Worm (Caenorhabditis elegans) whole organism, L1 larva: ENCODE measurements around the gene Y48C3A.20.

Experiments
- alr-1 ChIP-seq: fragments of 200-800 bp; sonication (Bioruptor generic); optimal IDR thresholded peaks from 2 replicates; lab custom pipeline; 2018; ENCODE audit warnings: borderline replicate concordance, mild to moderate bottlenecking, missing genetic modification characterization, missing compliant biosample characterization
- blmp-1 ChIP-seq: fragments of 150-350 bp; optimal IDR thresholded peaks from 2 replicates; lab custom pipeline; 2014; ENCODE audit warnings: missing biosample characterization, missing genetic modification characterization
- fos-1 ChIP-seq: fragments of 150-350 bp; optimal IDR thresholded peaks from 2 replicates; lab custom pipeline; 2014; ENCODE audit warnings: missing biosample characterization, missing genetic modification characterization
- jun-1 ChIP-seq: fragments of 150-350 bp; optimal IDR thresholded peaks from 2 replicates; lab custom pipeline; 2014; ENCODE audit warnings: missing biosample characterization, missing genetic modification reagents, missing genetic modification characterization
- nhr-12 ChIP-seq: sonication (generic microtip); optimal IDR thresholded peaks from 2 replicates; lab custom pipeline; 2017; ENCODE audit warnings: missing biosample characterization, missing genetic modification characterization
- nhr-28 ChIP-seq: fragments of 150-350 bp; optimal IDR thresholded peaks from 2 replicates; lab custom pipeline; 2014; ENCODE audit warnings: missing biosample characterization, missing genetic modification characterization
- nhr-77 ChIP-seq: fragments of 150-350 bp; optimal IDR thresholded peaks from 2 replicates; lab custom pipeline; 2014; ENCODE audit warnings: missing biosample characterization, missing genetic modification characterization
- pax-3 ChIP-seq: fragments of 200-800 bp; sonication (Bioruptor generic); optimal IDR thresholded peaks from 2 replicates; lab custom pipeline; 2018; ENCODE audit warnings: mild to moderate bottlenecking, missing genetic modification characterization, moderate library complexity, missing compliant biosample characterization
- skn-1 ChIP-seq: fragments of 150-350 bp; optimal IDR thresholded peaks from 2 replicates; lab custom pipeline; 2014; ENCODE audit warnings: missing biosample characterization, missing genetic modification characterization
- unc-62 ChIP-seq: fragments of 150-350 bp; optimal IDR thresholded peaks from 2 replicates; lab custom pipeline; 2014; ENCODE audit warnings: missing biosample characterization, missing genetic modification reagents, missing genetic modification characterization
- ztf-4 ChIP-seq: fragments of 150-350 bp; optimal IDR thresholded peaks from 2 replicates; lab custom pipeline; 2014; ENCODE audit warnings: missing biosample characterization, missing genetic modification characterization

- TF ChIP-seq nhr-28 (tag; lab: Kevin White, UChicago) (no peak), fos-1 (no peak), alr-1 (no peak), ztf-4 (no peak), jun-1 (tag; lab: Kevin White, UChicago) (no peak), skn-1 (tag; lab: Kevin White, UChicago) (no peak), unc-62 (no peak), pax-3 (no peak), nhr-77 (tag; lab: Kevin White, UChicago) (no peak), blmp-1 (tag; lab: Kevin White, UChicago) (no peak), nhr-12 (no peak)
Observed at ce11 chrII:13424242-13424641, 54.8 kb downstream of the Y48C3A.20 start, which contains the start of gene Y48E1C.2.
